Fruit fly (Drosophila melanogaster): ENCODE data around the gene ca.

The ca gene

DNA sequence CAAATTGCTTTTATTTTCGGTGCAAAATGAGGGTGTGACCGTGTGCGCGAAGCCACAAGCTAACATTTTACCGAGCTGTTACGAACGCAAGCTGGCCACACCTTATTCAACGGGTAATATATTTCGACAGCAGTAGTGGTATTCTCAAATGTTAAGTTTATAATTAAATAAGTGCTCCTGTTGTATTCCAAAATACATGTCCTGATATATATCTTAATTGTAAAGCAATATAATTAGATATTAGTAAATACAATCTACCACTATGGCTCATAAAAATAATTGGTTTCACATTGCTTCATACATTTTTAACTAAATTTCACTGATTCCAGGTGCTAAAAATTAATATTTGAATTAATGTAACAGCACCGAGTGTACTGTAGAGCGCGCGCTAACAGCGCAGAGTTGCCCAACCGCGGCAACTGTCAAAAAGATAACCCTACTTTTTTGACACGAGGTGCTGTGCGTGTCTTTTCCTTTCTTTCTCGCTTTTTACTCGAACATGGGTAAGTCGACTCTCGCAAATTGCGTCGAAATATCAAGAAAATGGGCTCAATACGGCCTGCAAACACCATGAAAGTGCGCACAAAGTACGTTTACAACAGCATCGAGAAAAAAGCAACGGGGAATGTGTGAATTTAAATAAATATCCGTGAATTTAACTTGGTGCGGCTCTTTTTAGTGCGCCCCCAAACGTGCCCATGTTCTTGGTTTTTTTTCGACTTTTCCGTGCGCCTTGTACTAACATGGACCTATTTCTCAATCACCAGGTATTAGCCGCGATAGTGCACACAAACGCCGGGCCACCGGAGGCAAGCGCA lies 55.0 kb downstream of the ca start, which contains the start of the genes CG15514 and RpS8:
Gene CG15514 (minus strand): TSS at position 63 of the 818 bp plus-strand sequence.
Gene RpS8 (plus strand): TSS at position 151 of the 818 bp plus-strand sequence.
- TF ChIP-seq CG16779 (tag; optimal IDR thresholded peaks at IDR 0.05) (no peak), CG6163 (GFP tag; IDR thresholded peaks at IDR 0.05) (peak; percentile 66), ss (GFP tag; optimal IDR thresholded peaks at IDR 0.05) (peak; percentile 12 to 42), Sox14 (GFP tag; optimal IDR thresholded peaks at IDR 0.05) (peak; percentile 10), achi (GFP tag; optimal IDR thresholded peaks at IDR 0.05) (peak; percentile 100), dac (GFP tag; optimal IDR thresholded peaks at IDR 0.05) (no peak), CG4318 (GFP tag; optimal IDR thresholded peaks at IDR 0.05) (no peak), CG32006 (GFP tag; optimal IDR thresholded peaks at IDR 0.05) (no peak), Gug (GFP tag; IDR thresholded peaks at IDR 0.05) (peak; percentile 59), CG6792 (GFP tag; optimal IDR thresholded peaks at IDR 0.05) (peak; percentile 43), Sox15 (GFP tag; optimal IDR thresholded peaks at IDR 0.05) (no peak), acj6 (GFP tag; optimal IDR thresholded peaks at IDR 0.05) (peak; percentile 12), eg (GFP tag; IDR thresholded peaks at IDR 0.05) (no peak), fkh (GFP tag; optimal IDR thresholded peaks at IDR 0.05) (peak; percentile 35), CG6808 (GFP tag; optimal IDR thresholded peaks at IDR 0.05) (no peak), Lpt (GFP tag; optimal IDR thresholded peaks at IDR 0.05) (peak; percentile 6), fd85E (GFP tag; optimal IDR thresholded peaks at IDR 0.05) (no peak), svp (GFP tag) (no peak), CG6854 (GFP tag; optimal IDR thresholded peaks at IDR 0.05) (peak; percentile 49), esn (GFP tag; optimal IDR thresholded peaks at IDR 0.05) (peak; percentile 50), CG1621 (tag; optimal IDR thresholded peaks at IDR 0.05) (peak; percentile 3), lz (GFP tag; optimal IDR thresholded peaks at IDR 0.05) (peak; percentile 38), CG8119 (GFP tag; IDR thresholded peaks at IDR 0.05) (0 out of 3 replicates have a peak, but pooled peaks have one; percentile 30), cyc (GFP tag; optimal IDR thresholded peaks at IDR 0.05) (peak; percentile 11), CG7368 (GFP tag; optimal IDR thresholded peaks at IDR 0.05) (no peak), CG34406 (GFP tag; optimal IDR thresholded peaks at IDR 0.05) (peak; percentile 11), CG11762 (GFP tag; optimal IDR thresholded peaks at IDR 0.05; ENCODE audit: insufficient read depth) (peak; percentile 45), CG31627 (GFP tag; optimal IDR thresholded peaks at IDR 0.05) (peak; percentile 28), CG3032 (tag; optimal IDR thresholded peaks at IDR 0.05) (peak; percentile 47), Blimp-1 (GFP tag; optimal IDR thresholded peaks at IDR 0.05) (peak; percentile 50), Hr39 (GFP tag; optimal IDR thresholded peaks at IDR 0.05) (peak; percentile 14), topi (GFP tag; optimal IDR thresholded peaks at IDR 0.05) (peak; percentile 20), Smox (GFP tag; optimal IDR thresholded peaks at IDR 0.05) (no peak), salr (GFP tag; optimal IDR thresholded peaks at IDR 0.05) (peak in 1 of 2 experiments; percentile 17), CG3919 (GFP tag; optimal IDR thresholded peaks at IDR 0.05) (peak; percentile 23), CG10669 (GFP tag; optimal IDR thresholded peaks at IDR 0.05) (no peak), Eip93F (GFP tag; optimal IDR thresholded peaks at IDR 0.05) (no peak), Hr38 (GFP tag; optimal IDR thresholded peaks at IDR 0.05) (no peak), Eip78C (GFP tag) (peak; percentile 79), CG15336 (GFP tag; IDR thresholded peaks at IDR 0.05) (peak; percentile 34; the same call in 1 of the 2 replicates), Ets96B (tag; optimal IDR thresholded peaks at IDR 0.05) (peak; percentile 72), CG8319 (GFP tag; optimal IDR thresholded peaks at IDR 0.05) (no peak)
